Fruit fly (Drosophila melanogaster): ENCODE data around the gene CG13040.

CG13040 gene

dm6 chr3L:16326657-16327056 lies at the start of gene CG13040, which contains the start of gene CG13039:
Gene CG13040 (minus strand): TSS chr3L:16326757.
Gene CG13039 (minus strand): TSS chr3L:16326762.
- TF ChIP-seq ovo (GFP tag; optimal IDR thresholded peaks at IDR 0.05) (no peak), Hr96 (GFP tag; optimal IDR thresholded peaks at IDR 0.05) (no peak), CG14711 (tag; optimal IDR thresholded peaks at IDR 0.05) (no peak), cic (GFP tag; optimal IDR thresholded peaks at IDR 0.05) (no peak), tj (GFP tag; optimal IDR thresholded peaks at IDR 0.05) (no peak), CG11617 (GFP tag; optimal IDR thresholded peaks at IDR 0.05) (no peak), cnc (optimal IDR thresholded peaks at IDR 0.05) (no peak), Mnt (GFP tag; optimal IDR thresholded peaks at IDR 0.05) (no peak), CG1620 (GFP tag; optimal IDR thresholded peaks at IDR 0.05) (no peak), Crg-1 (GFP tag; optimal IDR thresholded peaks at IDR 0.05) (no peak), CG12768 (GFP tag; optimal IDR thresholded peaks at IDR 0.05) (no peak), toe (GFP tag; optimal IDR thresholded peaks at IDR 0.05) (no peak), CG7101 (tag; optimal IDR thresholded peaks at IDR 0.05) (no peak), pad (GFP tag; optimal IDR thresholded peaks at IDR 0.05) (no peak), kay (GFP tag; ENCODE audit: borderline replicate concordance) (no peak)

- TF ChIP-seq bab1 (GFP tag; optimal IDR thresholded peaks at IDR 0.05) (no peak), Mnt (GFP tag; optimal IDR thresholded peaks at IDR 0.05) (no peak), toe (GFP tag; optimal IDR thresholded peaks at IDR 0.05) (no peak), CG11617 (GFP tag; optimal IDR thresholded peaks at IDR 0.05) (no peak), CG14711 (tag; optimal IDR thresholded peaks at IDR 0.05) (no peak), tj (GFP tag; optimal IDR thresholded peaks at IDR 0.05) (no peak), CG12768 (GFP tag; optimal IDR thresholded peaks at IDR 0.05) (no peak), CG7045 (GFP tag; optimal IDR thresholded peaks at IDR 0.05) (no peak), Hr96 (GFP tag; optimal IDR thresholded peaks at IDR 0.05) (no peak)
Measured at dm6 chr3L:16369526-16369925, 43.0 kb upstream of the CG13040 start, which contains the start of gene CG18814. Gene CG18814 (plus strand): TSS chr3L:16369826.

- TF ChIP-seq Hr96 (GFP tag; optimal IDR thresholded peaks at IDR 0.05) (no peak), ovo (GFP tag; optimal IDR thresholded peaks at IDR 0.05) (no peak), CG1620 (GFP tag; optimal IDR thresholded peaks at IDR 0.05) (no peak), CG5204 (GFP tag; optimal IDR thresholded peaks at IDR 0.05) (no peak), cic (GFP tag; optimal IDR thresholded peaks at IDR 0.05) (no peak), tj (GFP tag; optimal IDR thresholded peaks at IDR 0.05) (no peak), Clk (GFP tag; optimal IDR thresholded peaks at IDR 0.05) (no peak), CG33017 (tag; optimal IDR thresholded peaks at IDR 0.05) (no peak), kay (GFP tag; ENCODE audit: borderline replicate concordance) (no peak), CG12768 (GFP tag; optimal IDR thresholded peaks at IDR 0.05) (no peak), cnc (optimal IDR thresholded peaks at IDR 0.05) (no peak), CG11617 (GFP tag; optimal IDR thresholded peaks at IDR 0.05) (no peak), CG7101 (tag; optimal IDR thresholded peaks at IDR 0.05) (no peak), Crg-1 (GFP tag; optimal IDR thresholded peaks at IDR 0.05) (no peak), pad (GFP tag; optimal IDR thresholded peaks at IDR 0.05) (no peak), CG14711 (tag; optimal IDR thresholded peaks at IDR 0.05) (no peak), Mnt (GFP tag; optimal IDR thresholded peaks at IDR 0.05) (no peak), toe (GFP tag; optimal IDR thresholded peaks at IDR 0.05) (no peak), bab1 (GFP tag; optimal IDR thresholded peaks at IDR 0.05) (no peak)
Measured at dm6 chr3L:16368199-16368598, 41.6 kb upstream of the CG13040 start, which contains the start of gene CG4842. Gene CG4842 (plus strand): TSS chr3L:16368389.

- TF ChIP-seq Crg-1 (GFP tag; optimal IDR thresholded peaks at IDR 0.05) (no peak), cic (GFP tag; optimal IDR thresholded peaks at IDR 0.05) (no peak), CG14711 (tag; optimal IDR thresholded peaks at IDR 0.05) (no peak), CG12768 (GFP tag; optimal IDR thresholded peaks at IDR 0.05) (no peak), Mnt (GFP tag; optimal IDR thresholded peaks at IDR 0.05) (no peak), toe (GFP tag; optimal IDR thresholded peaks at IDR 0.05) (no peak), CG33017 (tag; optimal IDR thresholded peaks at IDR 0.05) (no peak), Hr96 (GFP tag; optimal IDR thresholded peaks at IDR 0.05) (no peak), CG11617 (GFP tag; optimal IDR thresholded peaks at IDR 0.05) (no peak), kay (GFP tag; ENCODE audit: borderline replicate concordance) (no peak)
Measured at dm6 chr3L:16367240-16367639, 40.7 kb upstream of the CG13040 start, which contains the start of gene Cpr72Ec. Gene Cpr72Ec (minus strand): TSS chr3L:16367340.

- TF ChIP-seq CG7101 (tag; optimal IDR thresholded peaks at IDR 0.05) (no peak), CG12768 (GFP tag; optimal IDR thresholded peaks at IDR 0.05) (no peak)
Measured at dm6 chr3L:16364599-16364998, 38.0 kb upstream of the CG13040 start, which contains the start of gene Cpr72Eb. Gene Cpr72Eb (plus strand): TSS chr3L:16364899.

- TF ChIP-seq CG7101 (tag; optimal IDR thresholded peaks at IDR 0.05) (no peak), CG7045 (GFP tag; optimal IDR thresholded peaks at IDR 0.05) (no peak), ovo (GFP tag; optimal IDR thresholded peaks at IDR 0.05) (no peak), CG33017 (tag; optimal IDR thresholded peaks at IDR 0.05) (no peak), tj (GFP tag; optimal IDR thresholded peaks at IDR 0.05) (no peak)
Measured at dm6 chr3L:16364182-16364581, 37.6 kb upstream of the CG13040 start.

dm6 chr3L:16362119-16362653 lies 35.6 kb upstream of the CG13040 start, which contains the start of gene Cpr72Ea:
Gene Cpr72Ea (plus strand): TSS chr3L:16362603.
- no peak for TF ChIP-seq CG33017 (tag; optimal IDR thresholded peaks at IDR 0.05)
- no peak for TF ChIP-seq CG5204 (GFP tag; optimal IDR thresholded peaks at IDR 0.05)
- no peak for TF ChIP-seq Crg-1 (GFP tag; optimal IDR thresholded peaks at IDR 0.05)
- no peak for TF ChIP-seq pad (GFP tag; optimal IDR thresholded peaks at IDR 0.05)
- TF ChIP-seq ovo (GFP tag; optimal IDR thresholded peaks at IDR 0.05) = no peak
- no peak for TF ChIP-seq kay (GFP tag; ENCODE audit: borderline replicate concordance)
- TF ChIP-seq Hr96 (GFP tag; optimal IDR thresholded peaks at IDR 0.05) = no peak
- no peak for TF ChIP-seq toe (GFP tag; optimal IDR thresholded peaks at IDR 0.05)
- no peak for TF ChIP-seq bab1 (GFP tag; optimal IDR thresholded peaks at IDR 0.05)
- no peak for TF ChIP-seq Mnt (GFP tag; optimal IDR thresholded peaks at IDR 0.05)
- TF ChIP-seq CG11617 (GFP tag; optimal IDR thresholded peaks at IDR 0.05) = no peak

Measured in whole organism, adult.